Fruit fly (Drosophila melanogaster) whole organism, embryonic: ENCODE data around the gene tsl.
A peak's percentile ranks its signal among the peaks of the same experiment; 100 is the strongest.

Experiments
- Abd-B ChIP-seq: fragments of 200-800 bp; sonication (Bioruptor generic); optimal IDR thresholded peaks from 2 replicates; lab custom pipeline; 2018; ENCODE audit warnings: missing biosample characterization, mild to moderate bottlenecking, missing genetic modification characterization, moderate library complexity
- Adf1 ChIP-seq: fragments of 200-800 bp; sonication (Bioruptor generic); IDR thresholded peaks from 2 replicates; pipeline ENCODE4 v1.3.6; 2022; ENCODE audit warnings: missing biosample characterization, missing genetic modification characterization
- Atf3 ChIP-seq: fragments of 200-800 bp; sonication (Bioruptor generic); optimal IDR thresholded peaks from 3 replicates; lab custom pipeline; 2016; ENCODE audit warnings: missing biosample characterization, missing genetic modification characterization
- Atf6 ChIP-seq: fragments of 200-800 bp; sonication (Bioruptor generic); IDR thresholded peaks from 2 replicates; pipeline ENCODE4 v1.3.6; 2022; ENCODE audit warnings: missing biosample characterization, missing genetic modification characterization
- Bgb ChIP-seq: fragments of 200-800 bp; sonication (Bioruptor generic); IDR thresholded peaks from 2 replicates; pipeline ENCODE4 v1.3.6; 2022; ENCODE audit warnings: missing biosample characterization, missing genetic modification characterization; ENCODE audit not compliant: partially characterized antibody
- Blimp-1 ChIP-seq: fragments of 200-800 bp; sonication (Bioruptor generic); optimal IDR thresholded peaks from 3 replicates; lab custom pipeline; 2018; ENCODE audit warnings: missing biosample characterization, missing genetic modification characterization, mild to moderate bottlenecking, moderate library complexity, missing genetic modification reagents
- CG10147 ChIP-seq: fragments of 200-800 bp; sonication (Bioruptor generic); optimal IDR thresholded peaks from 2 replicates; lab custom pipeline; 2019; ENCODE audit warnings: missing biosample characterization, mild to moderate bottlenecking, missing genetic modification characterization, moderate library complexity
- CG10431 ChIP-seq: fragments of 200-800 bp; sonication (Bioruptor generic); optimal IDR thresholded peaks from 3 replicates; lab custom pipeline; 2018; ENCODE audit warnings: missing biosample characterization, mild to moderate bottlenecking, missing genetic modification characterization
- CG11085 ChIP-seq: fragments of 200-800 bp; sonication (Bioruptor generic); IDR thresholded peaks from 2 replicates; pipeline ENCODE4 v1.3.6; 2022; ENCODE audit warnings: missing biosample characterization, missing genetic modification characterization
- CG11504 ChIP-seq: fragments of 200-800 bp; sonication (Bioruptor generic); optimal IDR thresholded peaks from 3 replicates; lab custom pipeline; 2019; ENCODE audit warnings: missing biosample characterization, mild to moderate bottlenecking, missing genetic modification characterization, moderate library complexity
- CG11695 ChIP-seq: fragments of 200-800 bp; sonication (Bioruptor generic); IDR thresholded peaks from 3 replicates; pipeline ENCODE4 v1.3.6; 2022; ENCODE audit warnings: missing biosample characterization, missing genetic modification characterization
- CG11696 ChIP-seq: fragments of 200-800 bp; sonication (Bioruptor generic); IDR thresholded peaks from 2 replicates; pipeline ENCODE4 v1.3.6; 2022; ENCODE audit warnings: missing biosample characterization, missing genetic modification characterization
- CG12219 ChIP-seq: fragments of 200-800 bp; sonication (Bioruptor generic); optimal IDR thresholded peaks from 3 replicates; lab custom pipeline; 2018; ENCODE audit warnings: missing biosample characterization, mild to moderate bottlenecking, missing genetic modification characterization
- CG13287 ChIP-seq: fragments of 200-800 bp; sonication (Bioruptor generic); IDR thresholded peaks from 2 replicates; pipeline ENCODE4 v1.3.6; 2022; ENCODE audit warnings: missing biosample characterization, missing genetic modification characterization; ENCODE audit not compliant: partially characterized antibody
- CG14050 ChIP-seq: fragments of 200-800 bp; sonication (Bioruptor generic); IDR thresholded peaks from 3 replicates; pipeline ENCODE4 v1.3.6; 2022; ENCODE audit warnings: missing biosample characterization, missing genetic modification characterization
- CG17912 ChIP-seq: fragments of 200-800 bp; sonication (Bioruptor generic); optimal IDR thresholded peaks from 2 replicates; lab custom pipeline; 2018; ENCODE audit warnings: missing biosample characterization, mild to moderate bottlenecking, missing genetic modification characterization
- CG18011 ChIP-seq: fragments of 200-800 bp; sonication (Bioruptor generic); optimal IDR thresholded peaks from 2 replicates; lab custom pipeline; 2017; ENCODE audit warnings: missing biosample characterization, missing genetic modification characterization, mild to moderate bottlenecking, moderate library complexity, missing genotype
- CG1832 ChIP-seq: fragments of 200-800 bp; sonication (Bioruptor generic); optimal IDR thresholded peaks from 2 replicates; lab custom pipeline; 2017; ENCODE audit warnings: missing biosample characterization, mild to moderate bottlenecking, missing genetic modification characterization, inconsistent platforms
- CG2199 ChIP-seq: fragments of 200-800 bp; sonication (Bioruptor generic); IDR thresholded peaks from 3 replicates; pipeline ENCODE4 v1.3.6; 2022; ENCODE audit warnings: missing biosample characterization, missing genetic modification characterization
- CG2712 ChIP-seq: fragments of 200-800 bp; optimal IDR thresholded peaks from 3 replicates; lab custom pipeline; 2019; ENCODE audit warnings: missing biosample characterization, mild to moderate bottlenecking, missing genetic modification characterization, moderate library complexity
- CG31224 ChIP-seq: fragments of 200-800 bp; sonication (Bioruptor generic); IDR thresholded peaks from 2 replicates; pipeline ENCODE4 v1.3.6; 2022; ENCODE audit warnings: missing biosample characterization, missing genetic modification characterization
- CG34422 ChIP-seq: fragments of 200-800 bp; sonication (Bioruptor generic); IDR thresholded peaks from 3 replicates; pipeline ENCODE4 v1.3.6; 2022; ENCODE audit warnings: missing biosample characterization, missing genetic modification characterization
- CG4707 ChIP-seq: fragments of 200-800 bp; sonication (Bioruptor generic); optimal IDR thresholded peaks from 2 replicates; lab custom pipeline; 2018; ENCODE audit warnings: missing biosample characterization, mild to moderate bottlenecking, missing genetic modification characterization, moderate library complexity
- CG5180 ChIP-seq: fragments of 200-800 bp; sonication (Bioruptor generic); optimal IDR thresholded peaks from 3 replicates; lab custom pipeline; 2017; ENCODE audit warnings: missing biosample characterization, missing genetic modification characterization, mild to moderate bottlenecking, moderate library complexity, missing genetic modification reagents
- CG7786 ChIP-seq: fragments of 200-800 bp; sonication (Bioruptor generic); optimal IDR thresholded peaks from 2 replicates; lab custom pipeline; 2016; ENCODE audit warnings: missing biosample characterization, missing genetic modification characterization
- CG8359 ChIP-seq: fragments of 200-800 bp; sonication (Bioruptor generic); optimal IDR thresholded peaks from 2 replicates; lab custom pipeline; 2017; ENCODE audit warnings: missing biosample characterization, mild to moderate bottlenecking, missing genetic modification characterization, borderline replicate concordance
- Chrac-16 ChIP-seq: fragments of 200-800 bp; sonication (Bioruptor generic); optimal IDR thresholded peaks from 3 replicates; lab custom pipeline; 2016; ENCODE audit warnings: missing biosample characterization, missing genetic modification characterization
- Deaf1 ChIP-seq: fragments of 200-800 bp; optimal IDR thresholded peaks from 3 replicates; lab custom pipeline; 2019; ENCODE audit warnings: missing biosample characterization, mild to moderate bottlenecking, missing genetic modification characterization, moderate library complexity
- Ets97D ChIP-seq: fragments of 200-800 bp; sonication (Bioruptor generic); optimal IDR thresholded peaks from 3 replicates; lab custom pipeline; 2016; ENCODE audit warnings: missing biosample characterization, missing genetic modification characterization
- Hr78 ChIP-seq, 2 experiments: fragments of 200-800 bp in 1 of 2; fragments of >200 bp in 1 of 2; sonication (Bioruptor generic) in 1 of 2; optimal IDR thresholded peaks; 2 replicates each; lab custom pipeline; 2017 to 2019; ENCODE audit warnings: missing biosample characterization in 2 of 2, missing genetic modification characterization in 2 of 2, mild to moderate bottlenecking in 1 of 2, moderate library complexity in 1 of 2
- Jarid2 ChIP-seq: fragments of 200-800 bp; sonication (Bioruptor generic); optimal IDR thresholded peaks from 3 replicates; lab custom pipeline; 2017; ENCODE audit warnings: mild to moderate bottlenecking, missing biosample characterization, missing genetic modification reagents, missing genetic modification characterization
- MESR4 ChIP-seq: fragments of 200-800 bp; sonication (Bioruptor generic); optimal IDR thresholded peaks from 2 replicates; lab custom pipeline; 2018; ENCODE audit warnings: missing biosample characterization, mild to moderate bottlenecking, missing genetic modification characterization, moderate library complexity
- Sry-δ ChIP-seq: fragments of 200-800 bp; sonication (Bioruptor generic); optimal IDR thresholded peaks from 2 replicates; lab custom pipeline; 2016; ENCODE audit warnings: missing biosample characterization, missing genetic modification characterization
- Stat92E ChIP-seq, 3 experiments: fragments of >200 bp in 2 of 3; fragments of 200-800 bp in 1 of 3; sonication (Bioruptor generic) in 1 of 3; optimal IDR thresholded peaks; 2 replicates each; lab custom pipeline; 2017 to 2019; ENCODE audit warnings: missing biosample characterization in 3 of 3, missing genetic modification characterization in 3 of 3, mild to moderate bottlenecking in 1 of 3, moderate library complexity in 1 of 3
- cg ChIP-seq: fragments of 200-800 bp; sonication (Bioruptor generic); optimal IDR thresholded peaks from 3 replicates; lab custom pipeline; 2019; ENCODE audit warnings: missing biosample characterization, mild to moderate bottlenecking, missing genetic modification characterization, moderate library complexity
- chinmo ChIP-seq: fragments of 200-800 bp; sonication (Bioruptor generic); IDR thresholded peaks from 4 replicates; pipeline ENCODE4 v1.3.6; 2022; ENCODE audit warnings: missing biosample characterization, missing genetic modification characterization; ENCODE audit not compliant: partially characterized antibody
- chm ChIP-seq: fragments of 200-800 bp; sonication (Bioruptor generic); IDR thresholded peaks from 2 replicates; pipeline ENCODE4 v1.3.6; 2022; ENCODE audit warnings: missing biosample characterization, missing genetic modification characterization
- crol ChIP-seq: fragments of 200-800 bp; sonication (Bioruptor generic); IDR thresholded peaks from 2 replicates; pipeline ENCODE4 v1.3.6; 2022; ENCODE audit warnings: missing biosample characterization, missing genetic modification characterization
- gsb-n ChIP-seq: fragments of 200-800 bp; sonication (Bioruptor generic); optimal IDR thresholded peaks from 3 replicates; lab custom pipeline; 2018; ENCODE audit warnings: missing biosample characterization, mild to moderate bottlenecking, missing genetic modification characterization
- klu ChIP-seq: fragments of 200-800 bp; sonication (Bioruptor generic); IDR thresholded peaks from 2 replicates; pipeline ENCODE4 v1.3.6; 2022; ENCODE audit warnings: missing biosample characterization, missing genetic modification characterization
- mam ChIP-seq: fragments of 200-800 bp; sonication (Bioruptor generic); optimal IDR thresholded peaks from 3 replicates; lab custom pipeline; 2016; ENCODE audit warnings: missing biosample characterization, missing genetic modification characterization
- nerfin-2 ChIP-seq: fragments of 200-800 bp; sonication (Bioruptor generic); IDR thresholded peaks from 2 replicates; pipeline ENCODE4 v1.3.6; 2022; ENCODE audit warnings: missing biosample characterization, missing genetic modification characterization; ENCODE audit not compliant: partially characterized antibody
- nom ChIP-seq: fragments of 200-800 bp; sonication (Bioruptor generic); optimal IDR thresholded peaks from 2 replicates; lab custom pipeline; 2017; ENCODE audit warnings: missing biosample characterization, missing genetic modification characterization, mild to moderate bottlenecking, moderate library complexity, missing genetic modification reagents
- peb ChIP-seq: fragments of 200-800 bp; sonication (Bioruptor generic); IDR thresholded peaks from 2 replicates; pipeline ENCODE4 v1.3.6; 2022; ENCODE audit warnings: missing biosample characterization, missing genetic modification characterization
- slp2 ChIP-seq: fragments of 200-800 bp; sonication (Bioruptor generic); optimal IDR thresholded peaks from 2 replicates; lab custom pipeline; 2016; ENCODE audit warnings: missing biosample characterization, missing genetic modification characterization
- trh ChIP-seq: fragments of 200-800 bp; sonication (Bioruptor generic); optimal IDR thresholded peaks from 2 replicates; lab custom pipeline; 2016; ENCODE audit warnings: missing biosample characterization, missing genetic modification characterization
- z ChIP-seq: fragments of 200-800 bp; sonication (Bioruptor generic); IDR thresholded peaks from 3 replicates; pipeline ENCODE4 v1.3.6; 2022; ENCODE audit warnings: missing biosample characterization, missing genetic modification characterization
- zen2 ChIP-seq: fragments of 200-800 bp; sonication (Bioruptor generic); IDR thresholded peaks from 3 replicates; pipeline ENCODE4 v1.3.6; 2022; ENCODE audit warnings: missing biosample characterization, missing genetic modification characterization; ENCODE audit not compliant: partially characterized antibody

Gene tsl

DNA sequence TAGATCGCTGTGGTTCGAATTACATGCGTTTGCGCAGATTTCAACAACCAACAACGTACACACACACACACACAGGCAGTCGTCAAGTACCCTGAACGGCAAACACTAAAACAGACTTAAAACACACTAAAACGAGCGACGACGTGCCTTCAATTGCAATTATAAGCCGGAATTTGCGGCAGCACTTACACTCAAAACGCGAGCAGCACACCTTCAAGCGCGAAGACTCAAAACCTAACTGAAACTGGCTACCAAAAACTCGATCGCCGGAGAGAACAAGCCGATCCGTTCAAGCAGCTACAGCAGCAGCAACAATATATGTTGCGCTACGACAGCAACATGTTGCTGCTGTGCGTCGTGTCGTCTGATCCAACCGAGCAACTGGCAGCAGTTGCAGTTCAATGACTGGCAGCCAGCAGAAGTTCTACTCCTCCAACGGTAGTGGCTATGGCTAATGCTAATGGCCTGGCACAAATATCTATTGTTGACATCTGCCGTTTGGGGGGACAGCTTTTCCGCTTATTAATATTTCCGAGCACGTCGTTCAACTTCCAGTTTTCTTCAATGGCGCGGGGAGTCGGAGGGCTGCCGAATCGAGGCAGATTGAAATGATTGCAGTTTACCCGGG, at the start of gene tsl:
tsl (minus strand) TSS at position 242 of the 628 bp plus-strand sequence.
- no peak for TF ChIP-seq CG4707 (GFP tag; lab: Kevin White, UChicago)
- no peak for TF ChIP-seq peb (GFP tag; lab: Robert Waterston, UW)
- TF ChIP-seq CG2199, result peak; percentile 87
- peak; percentile 16 for TF ChIP-seq cg (GFP tag; lab: Kevin White, UChicago)
- TF ChIP-seq CG18011 (GFP tag; lab: Kevin White, UChicago), result no peak
- TF ChIP-seq chinmo (GFP tag; lab: Robert Waterston, UW), result peak; percentile 71; the same call in 1 of the 4 replicates
- TF ChIP-seq CG10431 (GFP tag; lab: Kevin White, UChicago), result no peak
- no peak for TF ChIP-seq CG31224 (GFP tag; lab: Robert Waterston, UW)
- TF ChIP-seq Ets97D, result no peak
- no peak for TF ChIP-seq CG11085 (GFP tag; lab: Robert Waterston, UW)
- TF ChIP-seq CG5180 (GFP tag; lab: Kevin White, UChicago), result peak; percentile 95
- TF ChIP-seq Abd-B (GFP tag; lab: Kevin White, UChicago), result no peak
- TF ChIP-seq CG11695 (GFP tag; lab: Robert Waterston, UW), result no peak
- no peak for TF ChIP-seq slp2
- no peak for TF ChIP-seq CG8359 (GFP tag; lab: Kevin White, UChicago)
- peak; percentile 18 for TF ChIP-seq Blimp-1 (GFP tag; lab: Kevin White, UChicago)
- no peak for TF ChIP-seq Atf3 (GFP tag; lab: Kevin White, UChicago)
- no peak for TF ChIP-seq CG14050 (GFP tag; lab: Robert Waterston, UW)
- no peak for TF ChIP-seq Atf6 (GFP tag; lab: Robert Waterston, UW)
- peak in 1 of 2 experiments; percentile 95 for TF ChIP-seq Hr78 (GFP tag; optimal IDR thresholded peaks at IDR 0.05; lab: Kevin White, UChicago)
- TF ChIP-seq CG17912, result no peak
- peak; percentile 74 for TF ChIP-seq Jarid2 (GFP tag; lab: Kevin White, UChicago)
- no peak for TF ChIP-seq CG11696 (GFP tag; lab: Robert Waterston, UW)
- TF ChIP-seq CG12219 (GFP tag; lab: Kevin White, UChicago), result no peak
- peak; percentile 23; the same call in 1 of the 2 replicates for TF ChIP-seq chm (GFP tag; lab: Robert Waterston, UW)
- peak; percentile 34 for TF ChIP-seq nom
- TF ChIP-seq CG2712 (tag; lab: Kevin White, UChicago), result no peak
- TF ChIP-seq z (GFP tag; lab: Robert Waterston, UW), result peak; percentile 37; the same call in 1 of the 3 replicates
- peak; percentile 24; the same call in 1 of the 2 replicates for TF ChIP-seq crol (GFP tag; lab: Robert Waterston, UW)
- no peak for TF ChIP-seq Stat92E (GFP tag; optimal IDR thresholded peaks at IDR 0.05; lab: Kevin White, UChicago)
- TF ChIP-seq zen2, result 0 out of 3 replicates have a peak, but pooled peaks have one; percentile 12
- TF ChIP-seq CG1832 (GFP tag; lab: Kevin White, UChicago), result no peak
- TF ChIP-seq Chrac-16 (GFP tag; lab: Kevin White, UChicago), result no peak
- peak; percentile 99 for TF ChIP-seq CG11504 (tag; lab: Kevin White, UChicago)
- TF ChIP-seq Sry-δ, result no peak
- TF ChIP-seq CG10147, result no peak
- no peak for TF ChIP-seq nerfin-2 (GFP tag; lab: Robert Waterston, UW)
- TF ChIP-seq Deaf1 (tag; lab: Kevin White, UChicago), result peak; percentile 67
- no peak for TF ChIP-seq trh (GFP tag; lab: Kevin White, UChicago)
- TF ChIP-seq CG13287 (GFP tag; lab: Robert Waterston, UW), result peak; percentile 11; the same call in 1 of the 2 replicates
- no peak for TF ChIP-seq MESR4
- TF ChIP-seq Bgb (GFP tag; lab: Robert Waterston, UW), result peak; percentile 15; the same call in 1 of the 2 replicates
- TF ChIP-seq CG34422 (GFP tag; lab: Robert Waterston, UW), result no peak; the same call in 2 of the 3 replicates
- no peak for TF ChIP-seq klu (GFP tag; lab: Robert Waterston, UW)
- TF ChIP-seq gsb-n, result peak; percentile 5
- peak; percentile 9; the same call in 1 of the 2 replicates for TF ChIP-seq Adf1
- TF ChIP-seq CG7786 (GFP tag; lab: Kevin White, UChicago), result no peak
- no peak for TF ChIP-seq mam
